Worm (Caenorhabditis elegans) whole organism, L4/young adult: ENCODE data around the gene moc-5.

Source experiments
- W03F9.2 ChIP-seq: fragments of 150-350 bp; optimal IDR thresholded peaks from 2 replicates; lab custom pipeline; 2014; ENCODE audit warnings: missing biosample characterization, missing genetic modification characterization
- dao-5 ChIP-seq: sonication (generic microtip); optimal IDR thresholded peaks from 2 replicates; lab custom pipeline; 2016; ENCODE audit warnings: missing genotype, missing genetic modification characterization, moderate library complexity, missing compliant biosample characterization
- him-1 ChIP-seq: sonication (generic microtip); optimal IDR thresholded peaks from 2 replicates; lab custom pipeline; 2016; ENCODE audit warnings: missing genotype, missing genetic modification reagents, missing genetic modification characterization, missing compliant biosample characterization

moc-5 gene

DNA sequence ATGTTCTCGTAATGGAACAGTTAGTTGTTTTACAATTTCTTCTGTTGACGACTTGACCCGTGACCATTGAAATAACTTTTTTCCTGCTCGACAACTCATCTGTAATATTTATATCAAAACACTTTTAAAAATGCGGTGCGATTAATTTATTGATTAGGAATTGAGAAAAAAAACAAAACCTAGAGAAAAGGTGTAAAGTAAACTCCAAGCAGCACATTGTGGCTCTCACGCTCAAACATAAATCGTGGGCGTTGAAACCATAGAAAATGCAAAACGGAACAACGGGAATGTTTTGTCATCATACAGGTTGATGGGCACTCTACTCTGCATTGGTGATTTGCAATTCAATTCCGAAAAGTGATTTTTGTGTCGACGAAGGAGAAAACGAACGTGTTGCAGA, at the start of gene moc-5:
TSS of gene moc-5 (minus strand) at position 101 of the 400 bp plus-strand sequence.
- no peak for TF ChIP-seq him-1 (tag; lab: Kevin White, UChicago)
- TF ChIP-seq dao-5 (tag; lab: Kevin White, UChicago): no peak
- TF ChIP-seq W03F9.2 (tag; lab: Kevin White, UChicago): no peak

ce11 chrX:9610040-9610613, 44.3 kb upstream of the moc-5 start, which contains the start of gene C11E4.6:
Gene C11E4.6, plus strand, starts transcription at chrX:9610563.
- TF ChIP-seq dao-5 (tag; lab: Kevin White, UChicago) (no peak), him-1 (tag; lab: Kevin White, UChicago) (no peak), W03F9.2 (tag; lab: Kevin White, UChicago) (no peak)

- TF ChIP-seq dao-5 (tag; lab: Kevin White, UChicago): no peak
- no peak for TF ChIP-seq him-1 (tag; lab: Kevin White, UChicago)
- TF ChIP-seq W03F9.2 (tag; lab: Kevin White, UChicago): no peak
Measured at ce11 chrX:9608127-9608526, 42.3 kb upstream of the moc-5 start.

ce11 chrX:9603180-9603579, 37.4 kb upstream of the moc-5 start:
- TF ChIP-seq W03F9.2 (tag; lab: Kevin White, UChicago) (no peak), dao-5 (tag; lab: Kevin White, UChicago) (no peak), him-1 (tag; lab: Kevin White, UChicago) (no peak)

- TF ChIP-seq dao-5 (tag; lab: Kevin White, UChicago) (no peak), W03F9.2 (tag; lab: Kevin White, UChicago) (no peak), him-1 (tag; lab: Kevin White, UChicago) (no peak)
Measured at ce11 chrX:9602625-9603024, 36.8 kb upstream of the moc-5 start.

- no peak for TF ChIP-seq W03F9.2 (tag; lab: Kevin White, UChicago)
- TF ChIP-seq dao-5 (tag; lab: Kevin White, UChicago): no peak
- TF ChIP-seq him-1 (tag; lab: Kevin White, UChicago): no peak
Measured at ce11 chrX:9597299-9597698, 31.5 kb upstream of the moc-5 start.

- no peak for TF ChIP-seq dao-5 (tag; lab: Kevin White, UChicago)
- TF ChIP-seq him-1 (tag; lab: Kevin White, UChicago): no peak
- TF ChIP-seq W03F9.2 (tag; lab: Kevin White, UChicago): no peak
Measured at ce11 chrX:9589123-9589522, 23.3 kb upstream of the moc-5 start, which contains the start of gene del-8. Gene del-8, plus strand, starts transcription at chrX:9589423.

DNA sequence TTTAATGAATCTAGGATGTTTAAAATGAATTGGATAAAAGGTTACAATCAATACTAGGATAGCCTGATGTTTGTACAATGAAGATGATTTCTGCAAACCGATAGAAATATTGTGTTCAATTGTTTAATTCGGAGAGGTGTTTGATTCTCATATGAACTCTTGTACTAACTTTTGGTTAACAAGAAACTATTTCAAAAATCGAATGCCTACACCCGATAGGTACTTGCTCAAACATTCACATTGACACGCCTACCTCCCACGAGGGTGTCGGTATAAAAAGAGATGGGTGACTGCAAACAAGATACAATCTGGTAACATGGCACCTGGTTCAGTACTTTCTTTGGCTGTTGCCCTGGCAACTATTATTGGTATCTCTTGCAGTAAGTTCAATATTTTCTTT, 21.9 kb upstream of the moc-5 start, which contains the start of gene gpx-3:
TSS of gene gpx-3 (plus strand) at position 301 of the 400 bp plus-strand sequence.
- no peak for TF ChIP-seq W03F9.2 (tag; lab: Kevin White, UChicago)
- no peak for TF ChIP-seq dao-5 (tag; lab: Kevin White, UChicago)
- TF ChIP-seq him-1 (tag; lab: Kevin White, UChicago): no peak

DNA sequence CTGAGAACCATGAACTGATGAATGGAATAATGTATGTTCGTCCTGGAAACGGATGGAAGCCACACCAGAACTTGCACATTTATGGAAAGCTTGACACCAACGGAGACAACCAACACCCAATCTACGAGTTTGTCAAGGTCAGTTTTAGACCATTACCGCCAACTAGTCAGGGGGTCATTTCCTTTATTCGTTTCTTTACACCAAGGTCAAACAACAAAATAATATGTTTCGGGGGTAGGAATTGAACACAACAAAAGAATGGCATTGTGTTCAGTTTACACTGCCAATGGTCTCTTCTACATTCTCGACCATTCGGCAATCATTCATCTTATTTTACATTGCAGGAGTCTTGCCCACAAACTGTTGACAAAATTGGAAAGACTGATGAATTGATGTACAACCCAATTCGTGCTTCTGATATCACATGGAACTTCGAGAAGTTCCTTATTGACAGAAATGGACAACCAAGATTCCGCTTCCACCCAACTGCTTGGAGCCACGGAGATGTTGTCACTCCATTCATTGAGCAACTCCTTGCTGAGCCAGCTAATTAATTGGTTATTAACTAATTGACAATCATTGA, 19.9 kb upstream of the moc-5 start:
- TF ChIP-seq dao-5 (tag; lab: Kevin White, UChicago) (no peak), W03F9.2 (tag; lab: Kevin White, UChicago) (no peak), him-1 (tag; lab: Kevin White, UChicago) (no peak)

DNA sequence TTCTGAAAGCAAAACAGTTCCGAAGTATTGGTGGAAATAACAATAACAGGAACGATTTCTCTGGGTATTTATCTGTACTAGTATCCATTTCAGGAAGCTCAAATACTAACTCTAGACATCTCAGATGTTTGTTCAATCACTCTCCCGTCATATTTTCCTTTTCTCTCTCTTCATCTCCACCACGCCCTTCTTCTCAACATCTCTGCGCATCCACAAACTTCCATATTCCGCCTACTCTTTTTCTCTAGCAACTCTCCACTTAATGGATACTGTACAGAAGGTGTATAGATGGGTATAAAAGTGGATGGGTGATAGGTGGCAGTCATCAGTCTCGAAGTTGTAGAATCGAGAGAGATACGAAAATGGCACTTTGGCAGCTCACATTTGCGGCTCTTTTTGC, 18.6 kb upstream of the moc-5 start, which contains the start of gene gpx-5:
TSS of gene gpx-5 (plus strand) at position 336 of the 400 bp plus-strand sequence.
- TF ChIP-seq dao-5 (tag; lab: Kevin White, UChicago) (no peak), W03F9.2 (tag; lab: Kevin White, UChicago) (no peak), him-1 (tag; lab: Kevin White, UChicago) (no peak)

DNA sequence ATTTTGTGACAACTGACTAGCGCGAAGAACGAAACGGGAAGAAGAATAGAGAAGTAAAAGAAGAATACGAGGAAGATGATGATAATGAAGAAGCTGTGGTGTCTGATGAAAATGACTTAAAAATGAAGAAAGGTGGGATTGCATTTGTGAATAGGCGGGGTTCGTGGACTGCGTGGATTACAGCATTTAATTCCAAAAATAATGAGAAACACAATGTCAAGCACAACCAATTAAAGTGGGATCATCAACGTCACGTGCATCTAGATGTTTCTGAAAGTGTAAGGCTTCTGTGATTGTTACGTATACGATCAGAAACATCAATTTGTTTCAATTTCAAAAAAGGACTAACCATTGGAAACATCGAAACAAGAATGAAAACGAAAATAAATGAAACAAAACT, 11.1 kb upstream of the moc-5 start, which contains the start of gene glb-17:
TSS of gene glb-17 (minus strand) at position 101 of the 400 bp plus-strand sequence.
- TF ChIP-seq W03F9.2 (tag; lab: Kevin White, UChicago): no peak
- TF ChIP-seq him-1 (tag; lab: Kevin White, UChicago): no peak
- no peak for TF ChIP-seq dao-5 (tag; lab: Kevin White, UChicago)

ce11 chrX:9568574-9568973, 2.8 kb upstream of the moc-5 start:
- TF ChIP-seq him-1 (tag; lab: Kevin White, UChicago) (no peak), W03F9.2 (tag; lab: Kevin White, UChicago) (no peak)

- TF ChIP-seq W03F9.2 (tag; lab: Kevin White, UChicago) (no peak), him-1 (tag; lab: Kevin White, UChicago) (no peak), dao-5 (tag; lab: Kevin White, UChicago) (no peak)
Measured at ce11 chrX:9566429-9566828, 648 bp upstream of the moc-5 start, which contains the start of gene F49E2.2. Gene F49E2.2, plus strand, starts transcription at chrX:9566729.
